Worm (Caenorhabditis elegans): ENCODE measurements around the gene F54C9.9.

- no peak for TF ChIP-seq pros-1 (tag; optimal IDR thresholded peaks at IDR 0.05)
- no peak for TF ChIP-seq pqm-1 (tag; optimal IDR thresholded peaks at IDR 0.05)
- TF ChIP-seq ahr-1 (tag; optimal IDR thresholded peaks at IDR 0.05): no peak
- TF ChIP-seq unc-3 (GFP tag; conservative IDR thresholded peaks at IDR 0.05): no peak
- no peak for TF ChIP-seq unc-3 (tag; optimal IDR thresholded peaks at IDR 0.05)
- no peak for TF ChIP-seq ceh-48 (tag; optimal IDR thresholded peaks at IDR 0.05)
- TF ChIP-seq pha-2 (tag; optimal IDR thresholded peaks at IDR 0.05): no peak
- TF ChIP-seq fkh-10 (GFP tag; optimal IDR thresholded peaks at IDR 0.05): no peak
- TF ChIP-seq ceh-2 (tag; optimal IDR thresholded peaks at IDR 0.05): no peak
- TF ChIP-seq pag-3 (tag; optimal IDR thresholded peaks at IDR 0.05; ENCODE audit: borderline replicate concordance): no peak
These were observed 37.4 kb upstream of the F54C9.9 start, which contains the start of gene pqn-73 for ce11 chrII:8540412-8540811.

Data from whole organism, late embryonic.